Fruit fly (Drosophila melanogaster) whole organism, embryonic: Measurements from ENCODE around the gene scyl.
A peak's percentile ranks its signal among the peaks of the same experiment; 100 is the strongest.

ENCODE experiments used
- Aef1 ChIP-seq: fragments of 200-800 bp; sonication (Bioruptor generic); IDR thresholded peaks from 3 replicates; pipeline ENCODE4 v1.3.6; 2022; ENCODE audit warnings: missing biosample characterization, missing genetic modification characterization
- Awh ChIP-seq: fragments of 200-800 bp; sonication (Bioruptor generic); IDR thresholded peaks from 2 replicates; pipeline ENCODE4, ENCODE4 v1.3.6; 2022; ENCODE audit warnings: missing biosample characterization, missing genetic modification characterization
- BEAF-32 ChIP-seq: fragments of 200-800 bp; sonication (Bioruptor generic); optimal IDR thresholded peaks from 3 replicates; lab custom pipeline; 2017; ENCODE audit warnings: missing biosample characterization, missing genetic modification characterization, mild to moderate bottlenecking, moderate library complexity, missing genetic modification reagents
- CG10267 ChIP-seq: fragments of 200-800 bp; sonication (Bioruptor generic); optimal IDR thresholded peaks from 2 replicates; lab custom pipeline; 2018; ENCODE audit warnings: missing biosample characterization, mild to moderate bottlenecking, missing genetic modification characterization, moderate library complexity
- CG10321 ChIP-seq: fragments of 200-800 bp; sonication (Bioruptor generic); IDR thresholded peaks from 2 replicates; pipeline ENCODE4 v1.3.6; 2022; ENCODE audit warnings: missing biosample characterization, missing genetic modification characterization
- CG10462 ChIP-seq: fragments of 200-800 bp; sonication (Bioruptor generic); optimal IDR thresholded peaks from 2 replicates; lab custom pipeline; 2016; ENCODE audit warnings: missing biosample characterization, missing genetic modification characterization
- CG1233 ChIP-seq: fragments of 200-800 bp; sonication (Bioruptor generic); optimal IDR thresholded peaks from 4 replicates; lab custom pipeline; 2018; ENCODE audit warnings: missing biosample characterization, mild to moderate bottlenecking, missing genetic modification characterization
- CG13424 ChIP-seq: fragments of 200-800 bp; sonication (Bioruptor generic); optimal IDR thresholded peaks from 2 replicates; lab custom pipeline; 2019; ENCODE audit warnings: missing biosample characterization, mild to moderate bottlenecking, missing genetic modification characterization, moderate library complexity
- CG13894 ChIP-seq: fragments of 200-800 bp; sonication (Bioruptor generic); optimal IDR thresholded peaks from 3 replicates; lab custom pipeline; 2018; ENCODE audit warnings: missing biosample characterization, mild to moderate bottlenecking, missing genetic modification characterization, moderate library complexity
- CG14050 ChIP-seq: fragments of 200-800 bp; sonication (Bioruptor generic); IDR thresholded peaks from 3 replicates; pipeline ENCODE4 v1.3.6; 2022; ENCODE audit warnings: missing biosample characterization, missing genetic modification characterization
- CG15269 ChIP-seq: fragments of 200-800 bp; sonication (Bioruptor generic); optimal IDR thresholded peaks from 2 replicates; lab custom pipeline; 2018; ENCODE audit warnings: missing biosample characterization, mild to moderate bottlenecking, missing genetic modification characterization, moderate library complexity
- CG17361 ChIP-seq: fragments of 200-800 bp; sonication (Bioruptor generic); IDR thresholded peaks from 3 replicates; pipeline ENCODE4 v1.3.6; 2022; ENCODE audit warnings: missing biosample characterization, missing genetic modification characterization
- CG18262 ChIP-seq: fragments of 200-800 bp; optimal IDR thresholded peaks from 3 replicates; lab custom pipeline; 2019; ENCODE audit warnings: missing biosample characterization, mild to moderate bottlenecking, missing genetic modification characterization, moderate library complexity
- CG30431 ChIP-seq: fragments of 200-800 bp; sonication (Bioruptor generic); optimal IDR thresholded peaks from 2 replicates; lab custom pipeline; 2017; ENCODE audit warnings: missing biosample characterization, missing genetic modification characterization
- CG4730 ChIP-seq: fragments of 200-800 bp; sonication (Bioruptor generic); IDR thresholded peaks from 2 replicates; pipeline ENCODE4 v1.3.6; 2022; ENCODE audit warnings: missing biosample characterization, missing genetic modification characterization
- CG5953 ChIP-seq: fragments of 200-800 bp; sonication (Bioruptor generic); IDR thresholded peaks from 2 replicates; pipeline ENCODE4 v1.3.6; 2022; ENCODE audit warnings: missing biosample characterization, missing genetic modification characterization
- CG6254 ChIP-seq: fragments of 200-800 bp; sonication (Bioruptor generic); optimal IDR thresholded peaks from 3 replicates; lab custom pipeline; 2017; ENCODE audit warnings: mild to moderate bottlenecking, missing biosample characterization, missing genetic modification reagents, missing genetic modification characterization
- CG7987 ChIP-seq: fragments of 200-800 bp; sonication (Bioruptor generic); optimal IDR thresholded peaks from 2 replicates; lab custom pipeline; 2018; ENCODE audit warnings: missing biosample characterization, mild to moderate bottlenecking, missing genetic modification characterization, moderate library complexity
- CG8359 ChIP-seq: fragments of 200-800 bp; sonication (Bioruptor generic); optimal IDR thresholded peaks from 2 replicates; lab custom pipeline; 2017; ENCODE audit warnings: missing biosample characterization, mild to moderate bottlenecking, missing genetic modification characterization, borderline replicate concordance
- CG9727 ChIP-seq: fragments of 200-800 bp; sonication (Bioruptor generic); optimal IDR thresholded peaks from 3 replicates; lab custom pipeline; 2017; ENCODE audit warnings: missing biosample characterization, mild to moderate bottlenecking, missing genetic modification characterization
- Deaf1 ChIP-seq: fragments of 200-800 bp; optimal IDR thresholded peaks from 3 replicates; lab custom pipeline; 2019; ENCODE audit warnings: missing biosample characterization, mild to moderate bottlenecking, missing genetic modification characterization, moderate library complexity
- Doc3 ChIP-seq: fragments of 200-800 bp; sonication (Bioruptor generic); IDR thresholded peaks from 3 replicates; pipeline ENCODE4 v1.3.6; 2022; ENCODE audit warnings: missing biosample characterization, missing genetic modification characterization; ENCODE audit not compliant: partially characterized antibody
- Fer3 ChIP-seq: fragments of 200-800 bp; sonication (Bioruptor generic); optimal IDR thresholded peaks from 2 replicates; lab custom pipeline; 2018; ENCODE audit warnings: missing biosample characterization, mild to moderate bottlenecking, missing genetic modification characterization, moderate library complexity
- HLH4C ChIP-seq: fragments of 200-800 bp; sonication (Bioruptor generic); IDR thresholded peaks from 3 replicates; pipeline ENCODE4 v1.3.6; 2022; ENCODE audit warnings: missing biosample characterization, missing genetic modification characterization; ENCODE audit not compliant: partially characterized antibody
- Hr39 ChIP-seq: fragments of >200 bp; optimal IDR thresholded peaks from 2 replicates; lab custom pipeline; 2017
- Hr51 ChIP-seq, 2 experiments: fragments of 200-800 bp; sonication (Bioruptor generic); optimal IDR thresholded peaks; 2 replicates in 1 of 2; 3 replicates in 1 of 2; lab custom pipeline; 2016 to 2018; ENCODE audit warnings: missing biosample characterization in 2 of 2, missing genetic modification characterization in 2 of 2, mild to moderate bottlenecking in 1 of 2, moderate library complexity in 1 of 2
- Lim3 ChIP-seq: fragments of 200-800 bp; sonication (Bioruptor generic); IDR thresholded peaks from 2 replicates; pipeline ENCODE4 v1.3.6; 2022; ENCODE audit warnings: missing biosample characterization, missing genetic modification characterization
- NC2α ChIP-seq: fragments of 200-800 bp; sonication (Bioruptor generic); optimal IDR thresholded peaks from 2 replicates; lab custom pipeline; 2016; ENCODE audit warnings: missing biosample characterization, missing genetic modification characterization
- NC2β ChIP-seq: fragments of 200-800 bp; sonication (Bioruptor generic); optimal IDR thresholded peaks from 2 replicates; lab custom pipeline; 2016; ENCODE audit warnings: missing biosample characterization, missing genetic modification characterization
- Neu2 ChIP-seq: fragments of 200-800 bp; sonication (Bioruptor generic); optimal IDR thresholded peaks from 3 replicates; lab custom pipeline; 2016; ENCODE audit warnings: missing biosample characterization, missing genetic modification characterization, borderline replicate concordance
- Poxn ChIP-seq: fragments of 200-800 bp; sonication (Bioruptor generic); IDR thresholded peaks from 2 replicates; pipeline ENCODE4 v1.3.6; 2022; ENCODE audit warnings: missing biosample characterization, missing genetic modification characterization
- Spps ChIP-seq: fragments of 200-800 bp; sonication (Bioruptor generic); optimal IDR thresholded peaks from 2 replicates; lab custom pipeline; 2018; ENCODE audit warnings: missing biosample characterization, mild to moderate bottlenecking, missing genetic modification characterization
- al ChIP-seq: fragments of 200-800 bp; sonication (Bioruptor generic); IDR thresholded peaks from 2 replicates; pipeline ENCODE4 v1.3.6; 2022; ENCODE audit warnings: missing biosample characterization, missing genetic modification characterization
- bcd ChIP-seq: fragments of 200-800 bp; sonication (Bioruptor generic); optimal IDR thresholded peaks from 2 replicates; lab custom pipeline; 2017; ENCODE audit warnings: missing biosample characterization, mild to moderate bottlenecking, missing genetic modification characterization
- bigmax ChIP-seq: fragments of 200-800 bp; sonication (Bioruptor generic); optimal IDR thresholded peaks from 2 replicates; lab custom pipeline; 2018; ENCODE audit warnings: missing biosample characterization, mild to moderate bottlenecking, missing genetic modification characterization
- ci ChIP-seq: fragments of 200-800 bp; sonication (Bioruptor generic); IDR thresholded peaks from 3 replicates; pipeline ENCODE4 v1.3.6; 2022; ENCODE audit warnings: missing biosample characterization, missing genetic modification characterization
- ewg ChIP-seq: fragments of 200-800 bp; sonication (Bioruptor generic); optimal IDR thresholded peaks from 3 replicates; lab custom pipeline; 2017; ENCODE audit warnings: mild to moderate bottlenecking, missing biosample characterization, missing genetic modification reagents, missing genetic modification characterization
- gsb ChIP-seq: fragments of 200-800 bp; sonication (Bioruptor generic); IDR thresholded peaks from 2 replicates; pipeline ENCODE4 v1.3.6; 2022; ENCODE audit warnings: missing biosample characterization, missing genetic modification characterization
- lbe ChIP-seq: fragments of 200-800 bp; sonication (Bioruptor generic); optimal IDR thresholded peaks from 2 replicates; lab custom pipeline; 2016; ENCODE audit warnings: missing biosample characterization, mild to moderate bottlenecking, missing genetic modification characterization
- mam ChIP-seq: fragments of 200-800 bp; sonication (Bioruptor generic); optimal IDR thresholded peaks from 3 replicates; lab custom pipeline; 2016; ENCODE audit warnings: missing biosample characterization, missing genetic modification characterization
- nmo ChIP-seq: fragments of 200-800 bp; sonication (Bioruptor generic); optimal IDR thresholded peaks from 2 replicates; lab custom pipeline; 2018; ENCODE audit warnings: missing biosample characterization, mild to moderate bottlenecking, missing genetic modification characterization, moderate library complexity
- pb ChIP-seq: fragments of 200-800 bp; sonication (Bioruptor generic); optimal IDR thresholded peaks from 3 replicates; lab custom pipeline; 2016; ENCODE audit warnings: missing biosample characterization, missing genetic modification characterization
- phol ChIP-seq: fragments of 200-800 bp; sonication (Bioruptor generic); optimal IDR thresholded peaks from 3 replicates; lab custom pipeline; 2018; ENCODE audit warnings: missing biosample characterization, mild to moderate bottlenecking, missing genetic modification characterization, moderate library complexity
- schlank ChIP-seq: fragments of 200-800 bp; sonication (Bioruptor generic); optimal IDR thresholded peaks from 2 replicates; lab custom pipeline; 2018; ENCODE audit warnings: missing biosample characterization, mild to moderate bottlenecking, missing genetic modification characterization
- sisA ChIP-seq: fragments of 200-800 bp; sonication (Bioruptor generic); IDR thresholded peaks from 2 replicates; pipeline ENCODE4 v1.3.6; 2022; ENCODE audit warnings: missing biosample characterization, missing genetic modification characterization
- sob ChIP-seq: fragments of 200-800 bp; sonication (Bioruptor generic); IDR thresholded peaks from 2 replicates; pipeline ENCODE4 v1.3.6; 2022; ENCODE audit warnings: missing biosample characterization, missing genetic modification characterization
- trem ChIP-seq: fragments of 200-800 bp; optimal IDR thresholded peaks from 3 replicates; lab custom pipeline; 2019; ENCODE audit warnings: missing biosample characterization, mild to moderate bottlenecking, missing genetic modification characterization, moderate library complexity
- unc-4 ChIP-seq: fragments of 200-800 bp; sonication (Bioruptor generic); IDR thresholded peaks from 2 replicates; pipeline ENCODE4 v1.3.6; 2022; ENCODE audit warnings: missing biosample characterization, missing genetic modification characterization; ENCODE audit not compliant: partially characterized antibody
- vnd ChIP-seq: fragments of 200-800 bp; sonication (Bioruptor generic); IDR thresholded peaks from 3 replicates; pipeline ENCODE4 v1.3.6; 2022; ENCODE audit warnings: missing biosample characterization, missing genetic modification characterization; ENCODE audit not compliant: partially characterized antibody
- wdn ChIP-seq: fragments of 200-800 bp; sonication (Bioruptor generic); IDR thresholded peaks from 2 replicates; pipeline ENCODE4 v1.3.6; 2022; ENCODE audit warnings: missing biosample characterization, missing genetic modification characterization
- wek ChIP-seq: fragments of 200-800 bp; sonication (Bioruptor generic); optimal IDR thresholded peaks from 3 replicates; lab custom pipeline; 2018; ENCODE audit warnings: missing biosample characterization, mild to moderate bottlenecking, missing genetic modification characterization, moderate library complexity

scyl gene

dm6 chr3L:11302906-11303305, 50.8 kb downstream of the scyl start (continued):
- TF ChIP-seq sisA (GFP tag; lab: Robert Waterston, UW), result no peak
- no peak for TF ChIP-seq CG30431 (GFP tag; lab: Kevin White, UChicago)
- TF ChIP-seq al (GFP tag; lab: Robert Waterston, UW), result no peak
- no peak for TF ChIP-seq CG1233
- no peak for TF ChIP-seq schlank (tag; lab: Kevin White, UChicago)
- TF ChIP-seq trem, result peak; percentile 20
- no peak for TF ChIP-seq Fer3 (tag; lab: Kevin White, UChicago)
- 0 out of 3 replicates have a peak, but pooled peaks have one; percentile 25 for TF ChIP-seq CG17361
- no peak for TF ChIP-seq BEAF-32 (GFP tag; lab: Kevin White, UChicago)
- TF ChIP-seq NC2α (GFP tag; lab: Kevin White, UChicago), result no peak
- TF ChIP-seq Spps (tag; lab: Kevin White, UChicago), result no peak
- no peak for TF ChIP-seq Hr39 (lab: Kevin White, UChicago)
- TF ChIP-seq mam (GFP tag; lab: Kevin White, UChicago), result no peak
- no peak for TF ChIP-seq NC2β (GFP tag; lab: Kevin White, UChicago)
- peak; percentile 19 for TF ChIP-seq CG13424 (tag; lab: Kevin White, UChicago)
- TF ChIP-seq phol, result peak; percentile 65
- no peak for TF ChIP-seq vnd
- no peak for TF ChIP-seq CG14050 (GFP tag; lab: Robert Waterston, UW)
- no peak for TF ChIP-seq wdn (GFP tag; lab: Robert Waterston, UW)
- peak; percentile 59 for TF ChIP-seq CG18262 (tag; lab: Kevin White, UChicago)
- TF ChIP-seq CG15269 (tag; lab: Kevin White, UChicago), result peak; percentile 22
- TF ChIP-seq CG5953 (GFP tag; lab: Robert Waterston, UW), result no peak
- TF ChIP-seq CG13894 (tag; lab: Kevin White, UChicago), result no peak
- TF ChIP-seq Lim3 (GFP tag; lab: Robert Waterston, UW), result no peak
- TF ChIP-seq gsb, result no peak
- no peak for TF ChIP-seq Poxn
- TF ChIP-seq CG10321 (GFP tag; lab: Robert Waterston, UW), result no peak
- no peak for TF ChIP-seq ewg (GFP tag; lab: Kevin White, UChicago)
- TF ChIP-seq CG7987 (GFP tag; lab: Kevin White, UChicago), result no peak
- TF ChIP-seq Deaf1 (tag; lab: Kevin White, UChicago), result peak; percentile 4
- TF ChIP-seq pb (GFP tag; lab: Kevin White, UChicago), result no peak
- no peak for TF ChIP-seq bigmax
- TF ChIP-seq CG6254, result peak; percentile 2
- no peak for TF ChIP-seq HLH4C (GFP tag; lab: Robert Waterston, UW)
- TF ChIP-seq CG9727 (GFP tag; lab: Kevin White, UChicago), result peak; percentile 46
- TF ChIP-seq CG10462 (GFP tag; lab: Kevin White, UChicago), result no peak
- TF ChIP-seq bcd (GFP tag; lab: Kevin White, UChicago), result peak; percentile 11
- TF ChIP-seq CG8359, result no peak
- no peak for TF ChIP-seq wek (GFP tag; lab: Kevin White, UChicago)
- no peak for TF ChIP-seq lbe (GFP tag; lab: Kevin White, UChicago)
- TF ChIP-seq Aef1, result no peak
- TF ChIP-seq Neu2 (GFP tag; lab: Kevin White, UChicago), result no peak
- TF ChIP-seq Doc3 (GFP tag; lab: Robert Waterston, UW), result no peak
- peak; percentile 50 for TF ChIP-seq nmo
- TF ChIP-seq ci, result no peak
- peak; percentile 25 for TF ChIP-seq CG10267
- TF ChIP-seq unc-4 (GFP tag; lab: Robert Waterston, UW), result no peak
- TF ChIP-seq CG4730 (GFP tag; lab: Robert Waterston, UW), result no peak
- no peak for TF ChIP-seq Awh (GFP tag; lab: Robert Waterston, UW)
- peak in 1 of 2 experiments; percentile 32 for TF ChIP-seq Hr51 (GFP tag; optimal IDR thresholded peaks at IDR 0.05; lab: Kevin White, UChicago)
- no peak for TF ChIP-seq sob
